Fruit fly (Drosophila melanogaster): ENCODE results near the gene bab2.

DNA sequence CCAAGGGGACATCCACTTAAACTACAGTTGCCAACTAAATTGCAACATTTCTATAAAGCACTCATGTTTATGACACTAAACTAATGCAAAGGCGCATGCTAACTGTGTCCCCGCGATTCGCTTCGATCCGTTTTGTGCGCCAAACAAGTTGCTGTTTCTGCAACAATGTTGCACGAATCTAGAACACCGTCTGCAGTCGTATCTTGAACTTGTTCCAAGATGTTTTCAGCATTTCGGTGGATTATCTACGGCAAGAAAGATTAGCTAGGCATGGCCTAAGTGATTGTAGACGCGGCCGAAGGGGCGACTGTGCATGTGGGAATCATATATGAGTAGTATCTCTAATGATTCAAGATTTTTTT lies 56.9 kb downstream of the bab2 start:
- no peak for TF ChIP-seq CG3032 (tag; optimal IDR thresholded peaks at IDR 0.05)
- no peak for TF ChIP-seq fd85E (GFP tag; optimal IDR thresholded peaks at IDR 0.05)
- TF ChIP-seq CG16779 (tag; optimal IDR thresholded peaks at IDR 0.05) = no peak
- TF ChIP-seq lz (GFP tag; optimal IDR thresholded peaks at IDR 0.05) = no peak
- no peak for TF ChIP-seq Sox102F (GFP tag; optimal IDR thresholded peaks at IDR 0.05)
- no peak for TF ChIP-seq CG8319 (GFP tag; optimal IDR thresholded peaks at IDR 0.05)
